Fruit fly (Drosophila melanogaster) whole organism, prepupa: ENCODE results near the gene dpr3.

Source experiments
- CG3919 ChIP-seq: fragments of 200-800 bp; sonication (Bioruptor generic); optimal IDR thresholded peaks from 3 replicates; lab custom pipeline; 2016; ENCODE audit warnings: missing biosample characterization, missing genetic modification characterization
- CG6854 ChIP-seq: fragments of 200-800 bp; sonication (Bioruptor generic); optimal IDR thresholded peaks from 2 replicates; lab custom pipeline; 2017; ENCODE audit warnings: missing biosample characterization, mild to moderate bottlenecking, missing genetic modification characterization
- Sox102F ChIP-seq: fragments of 200-800 bp; sonication (Bioruptor generic); optimal IDR thresholded peaks from 2 replicates; lab custom pipeline; 2016; ENCODE audit warnings: missing biosample characterization, mild to moderate bottlenecking, missing genetic modification characterization
- fd59A ChIP-seq: fragments of 200-800 bp; sonication (Bioruptor generic); optimal IDR thresholded peaks from 2 replicates; lab custom pipeline; 2017; ENCODE audit warnings: missing biosample characterization, mild to moderate bottlenecking, missing genetic modification characterization, missing genetic modification reagents

DNA sequence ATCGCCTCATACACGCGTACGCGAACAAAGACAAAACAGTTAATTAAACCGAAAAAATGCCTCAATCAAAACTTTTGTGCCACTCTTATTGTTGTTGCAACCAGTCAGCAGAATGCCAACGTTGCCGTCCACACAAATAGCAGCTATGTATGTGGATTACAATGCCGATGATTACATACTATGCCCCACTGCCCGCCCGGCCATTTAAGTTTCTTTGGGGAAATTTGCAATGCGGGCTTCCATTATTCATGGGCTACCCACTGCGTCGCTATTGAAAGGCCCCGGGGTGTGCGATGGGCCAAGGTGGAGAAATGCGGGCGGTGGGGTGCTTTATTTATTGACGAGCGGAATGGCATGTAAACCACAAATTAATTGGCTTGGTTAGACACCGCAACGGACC is 25.3 kb downstream of the dpr3 start:
- no peak for TF ChIP-seq Sox102F (GFP tag; lab: Kevin White, UChicago)
- TF ChIP-seq CG6854 = no peak
- no peak for TF ChIP-seq CG3919 (GFP tag; lab: Kevin White, UChicago)
- TF ChIP-seq fd59A (GFP tag; lab: Kevin White, UChicago) = no peak
